Fruit fly (Drosophila melanogaster) Kc167 (cell line): ENCODE measurements around the gene CG34290.

Source experiments
- Myc ChIP-seq: fragments of >200 bp; optimal IDR thresholded peaks from 2 replicates; lab custom pipeline; 2017; ENCODE audit warnings: missing external identifiers
- Sin3A ChIP-seq: fragments of >200 bp; optimal IDR thresholded peaks from 2 replicates; lab custom pipeline; 2018; ENCODE audit warnings: missing external identifiers
- h ChIP-seq: fragments of >200 bp; optimal IDR thresholded peaks from 3 replicates; lab custom pipeline; 2018; ENCODE audit warnings: missing external identifiers
- insv ChIP-seq: fragments of >200 bp; optimal IDR thresholded peaks from 3 replicates; lab custom pipeline; 2018; ENCODE audit warnings: missing external identifiers
- psq ChIP-seq: fragments of >200 bp; optimal IDR thresholded peaks from 2 replicates; lab custom pipeline; 2017; ENCODE audit warnings: missing external identifiers
- ttk ChIP-seq: sonication (Bioruptor generic); optimal IDR thresholded peaks from 2 replicates; lab custom pipeline; 2017; ENCODE audit warnings: missing external identifiers

Gene CG34290

DNA sequence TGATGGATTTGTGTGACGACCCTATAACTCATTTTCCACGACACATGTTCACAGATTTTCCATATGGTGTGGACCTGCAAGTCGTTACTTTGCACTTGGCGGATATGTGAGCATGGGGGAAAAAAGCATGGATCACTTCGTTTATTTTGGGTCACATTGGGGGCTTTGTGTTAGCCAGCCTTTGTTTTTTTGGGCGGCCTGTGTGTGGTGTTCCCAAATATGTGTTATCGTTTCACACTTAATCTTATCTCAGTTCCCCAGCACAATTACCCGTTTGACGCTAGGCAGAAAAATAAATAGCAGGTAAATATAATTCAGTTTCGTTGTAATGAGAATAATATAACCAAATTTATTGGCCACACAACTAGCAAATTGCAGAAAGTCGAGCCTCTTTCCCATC, 21.3 kb downstream of the CG34290 start:
- TF ChIP-seq ttk (no peak), h (lab: Kevin White, UChicago) (no peak), psq (lab: Kevin White, UChicago) (no peak), Myc (no peak), insv (lab: Kevin White, UChicago) (no peak), Sin3A (lab: Kevin White, UChicago) (no peak)

DNA sequence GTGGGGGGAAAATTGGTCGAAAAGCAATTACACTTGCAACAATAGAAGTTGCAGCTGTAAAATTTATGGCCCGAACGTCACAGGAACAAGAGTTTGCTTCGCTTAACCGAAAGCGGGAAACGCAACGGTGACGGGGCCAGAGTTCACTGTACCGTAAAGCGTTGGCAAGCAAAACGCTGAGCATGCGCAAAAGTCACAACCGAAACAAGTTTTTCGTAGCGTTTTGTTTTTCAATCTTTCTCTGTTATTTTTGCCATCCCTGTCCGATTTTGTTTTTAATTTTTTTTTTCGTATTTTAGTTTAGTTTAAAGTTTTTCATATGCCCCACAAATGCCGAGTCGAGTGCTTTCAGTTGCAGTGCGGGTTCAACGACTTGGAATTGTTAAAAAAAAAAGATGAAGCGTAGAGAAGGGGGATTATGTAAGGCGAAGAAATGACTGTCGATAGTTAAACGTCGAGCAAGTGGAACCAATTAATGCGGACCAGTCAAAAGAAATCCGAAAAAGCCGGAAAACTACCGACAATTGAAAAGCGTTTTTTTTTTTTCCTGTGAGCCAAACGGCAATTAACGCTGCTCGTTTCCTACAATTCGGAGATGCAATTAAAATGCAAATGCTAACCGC, 21.9 kb downstream of the CG34290 start:
- no peak for TF ChIP-seq h (lab: Kevin White, UChicago)
- no peak for TF ChIP-seq Sin3A (lab: Kevin White, UChicago)

DNA sequence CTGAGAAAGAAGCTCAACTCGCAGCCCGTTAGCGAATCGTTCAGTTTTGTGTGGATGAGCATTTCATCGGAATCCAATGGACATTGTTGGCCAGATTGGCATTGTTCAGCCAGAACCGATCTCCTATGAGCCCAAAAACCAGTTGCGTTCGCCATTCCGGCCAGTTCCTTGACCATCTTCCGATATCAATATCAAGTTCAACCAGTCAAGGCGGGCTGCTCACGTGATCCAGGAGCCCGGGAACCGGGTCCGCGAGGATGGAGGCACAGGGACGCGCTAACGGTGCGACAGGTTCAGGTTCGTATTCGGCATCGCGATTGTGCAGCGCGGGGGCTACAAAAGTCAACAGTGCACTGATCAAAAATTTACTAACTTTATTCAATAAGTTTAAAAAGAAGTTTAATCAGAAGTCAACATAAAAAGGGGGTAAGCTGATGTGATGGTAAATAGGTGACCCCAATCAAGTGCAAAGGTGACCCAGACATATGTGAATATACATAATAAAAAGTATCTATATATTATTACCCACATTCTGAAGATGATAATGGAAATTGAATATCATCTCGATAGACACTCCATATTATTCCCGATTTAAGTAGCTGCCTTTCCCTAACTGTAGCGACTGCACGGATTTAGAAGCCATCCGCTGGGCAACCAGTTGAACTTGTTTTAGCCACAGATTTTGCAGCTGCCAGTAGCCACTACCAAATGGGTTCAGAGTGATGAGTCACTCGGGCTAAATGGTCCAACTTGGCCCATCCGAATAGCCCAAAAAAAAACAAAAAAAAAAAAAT, 22.6 kb downstream of the CG34290 start:
- TF ChIP-seq Myc = no peak
- TF ChIP-seq Sin3A (lab: Kevin White, UChicago) = no peak
- TF ChIP-seq insv (lab: Kevin White, UChicago) = no peak
- no peak for TF ChIP-seq h (lab: Kevin White, UChicago)
- no peak for TF ChIP-seq ttk
- no peak for TF ChIP-seq psq (lab: Kevin White, UChicago)

DNA sequence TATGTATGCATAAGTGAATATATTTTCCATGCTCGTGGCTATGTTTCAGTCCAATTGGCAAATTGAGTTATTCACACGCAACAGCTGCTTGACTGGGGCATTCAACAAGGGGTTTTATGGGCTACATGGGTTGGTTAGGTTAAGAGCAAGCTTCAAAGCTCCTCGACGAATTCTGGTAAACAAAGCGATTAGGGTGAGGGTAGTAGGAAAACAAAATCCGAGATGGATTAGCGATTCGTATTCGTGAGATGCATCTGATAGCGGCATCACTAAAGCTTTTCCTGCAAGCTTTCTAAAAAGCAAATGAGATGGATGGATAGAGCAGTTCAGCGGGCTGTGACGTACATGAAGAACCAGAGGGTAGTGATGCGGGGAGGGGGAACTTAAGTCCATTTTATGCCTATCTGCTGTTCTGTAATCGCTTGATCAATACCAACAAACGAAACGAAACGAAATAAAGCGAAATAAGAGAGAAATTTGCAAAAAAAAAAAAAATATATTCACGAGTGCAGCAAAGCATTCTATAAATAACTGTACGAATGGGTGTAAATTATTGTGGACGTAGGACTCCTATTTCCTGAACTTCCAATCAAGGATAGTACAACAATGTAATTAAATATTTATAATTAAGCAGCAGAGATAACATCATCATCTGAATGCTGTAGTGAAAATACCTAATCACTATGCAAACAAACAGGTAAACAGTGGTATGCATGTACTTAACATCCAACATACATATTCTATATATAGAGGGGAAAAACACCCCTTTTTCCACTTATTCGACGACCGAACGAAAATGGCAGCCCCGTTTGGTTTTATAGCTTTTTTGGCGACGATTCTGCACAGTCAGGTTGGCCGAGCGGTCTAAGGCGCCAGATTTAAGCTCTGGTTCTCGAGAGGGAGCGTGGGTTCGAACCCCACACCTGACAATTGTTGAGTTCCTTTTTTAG, 24.9 kb downstream of the CG34290 start:
- TF ChIP-seq psq (lab: Kevin White, UChicago) = no peak
- no peak for TF ChIP-seq Sin3A (lab: Kevin White, UChicago)
- TF ChIP-seq insv (lab: Kevin White, UChicago) = no peak
- no peak for TF ChIP-seq Myc
- TF ChIP-seq h (lab: Kevin White, UChicago) = no peak
- TF ChIP-seq ttk = no peak

DNA sequence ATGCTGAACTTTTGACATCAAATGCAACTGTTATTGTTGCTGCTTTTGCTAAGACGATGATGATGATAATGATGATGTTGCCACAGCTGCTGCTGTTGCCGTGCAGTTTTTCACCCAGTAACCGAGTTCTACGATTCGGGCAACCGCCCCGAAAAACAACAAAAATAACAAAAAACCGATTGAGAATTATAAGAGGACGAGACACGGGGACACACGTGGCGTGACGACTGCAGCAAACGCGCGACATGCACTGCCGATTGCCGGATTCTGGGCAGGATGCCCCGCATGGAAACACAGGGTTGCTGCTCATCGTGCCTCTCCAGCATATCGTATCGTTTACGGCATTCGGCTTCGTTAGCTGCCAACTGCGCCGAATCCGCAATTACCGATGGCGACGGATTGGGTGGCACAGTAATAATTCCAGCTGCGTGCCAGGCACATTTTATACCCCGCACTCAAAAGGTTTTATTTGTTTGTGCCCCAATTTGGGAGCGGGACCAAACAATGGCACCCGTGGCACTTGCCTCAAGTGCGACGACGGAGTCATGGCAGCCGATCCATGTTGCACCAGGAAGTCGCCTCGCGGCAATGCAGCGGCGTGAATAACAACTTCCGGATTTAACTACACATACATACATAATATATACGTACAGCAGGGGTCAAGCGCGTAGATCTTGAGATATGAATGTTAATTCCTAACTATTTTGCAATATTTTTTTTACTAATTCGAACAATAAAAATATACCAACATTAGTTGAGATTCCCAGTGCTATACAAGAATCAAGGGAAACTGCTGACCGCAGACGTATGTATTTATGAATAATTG, 25.8 kb downstream of the CG34290 start:
- TF ChIP-seq Myc (no peak), insv (lab: Kevin White, UChicago) (no peak), ttk (no peak), psq (lab: Kevin White, UChicago) (no peak), Sin3A (lab: Kevin White, UChicago) (no peak)

DNA sequence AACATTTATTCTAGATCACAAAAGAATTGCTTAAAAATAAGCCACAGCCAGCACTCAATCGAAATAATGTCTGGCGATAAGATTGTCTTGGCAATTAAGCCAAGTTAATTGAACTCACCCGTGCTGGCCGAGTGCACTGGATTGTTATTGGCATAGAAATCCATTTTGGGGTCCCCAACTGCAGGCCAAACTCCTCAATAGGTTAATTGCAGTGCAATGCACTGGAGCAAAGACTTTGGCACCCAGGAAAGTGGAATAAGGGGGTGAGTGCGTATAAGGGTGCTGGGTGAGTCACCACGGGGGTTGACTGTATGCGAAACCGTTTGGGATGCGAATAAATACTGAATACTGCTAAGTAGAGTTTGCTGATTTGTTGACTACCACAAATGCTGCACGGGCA, 26.7 kb downstream of the CG34290 start:
- no peak for TF ChIP-seq insv (lab: Kevin White, UChicago)
- no peak for TF ChIP-seq psq (lab: Kevin White, UChicago)
- TF ChIP-seq Myc = no peak
- TF ChIP-seq ttk = no peak
- no peak for TF ChIP-seq h (lab: Kevin White, UChicago)
- TF ChIP-seq Sin3A (lab: Kevin White, UChicago) = no peak

DNA sequence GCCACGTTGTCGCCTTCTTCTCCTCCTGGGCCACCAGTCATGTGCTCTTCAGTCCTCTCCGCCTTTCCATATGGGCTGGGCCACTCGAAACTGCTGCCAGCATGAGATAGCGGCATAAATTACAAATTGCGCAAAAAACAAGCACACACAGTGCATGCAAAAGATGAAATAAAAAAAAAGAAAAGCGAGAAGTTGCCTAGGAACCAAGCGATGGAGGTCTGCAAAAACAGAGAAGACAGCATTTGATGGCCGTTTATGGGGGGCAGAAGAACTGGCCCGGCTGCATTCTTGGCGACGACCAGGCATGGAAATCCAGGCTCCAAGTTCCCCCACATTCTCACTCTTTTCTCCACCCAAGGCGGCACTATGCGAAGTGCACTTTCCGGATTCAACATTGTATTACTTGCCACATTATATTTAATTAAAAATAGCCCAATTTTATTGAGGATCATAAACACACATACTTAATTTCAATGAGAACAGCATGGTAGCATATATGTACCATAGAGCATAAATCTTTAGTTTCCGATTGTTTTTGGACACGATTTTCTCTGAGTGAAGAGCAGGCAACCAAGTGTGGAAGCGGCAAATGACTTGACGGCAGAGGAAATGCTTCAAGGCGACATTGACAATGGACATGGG, 28.1 kb downstream of the CG34290 start:
- TF ChIP-seq Sin3A (lab: Kevin White, UChicago) (no peak), h (lab: Kevin White, UChicago) (no peak), Myc (no peak), ttk (no peak), psq (lab: Kevin White, UChicago) (no peak), insv (lab: Kevin White, UChicago) (no peak)

DNA sequence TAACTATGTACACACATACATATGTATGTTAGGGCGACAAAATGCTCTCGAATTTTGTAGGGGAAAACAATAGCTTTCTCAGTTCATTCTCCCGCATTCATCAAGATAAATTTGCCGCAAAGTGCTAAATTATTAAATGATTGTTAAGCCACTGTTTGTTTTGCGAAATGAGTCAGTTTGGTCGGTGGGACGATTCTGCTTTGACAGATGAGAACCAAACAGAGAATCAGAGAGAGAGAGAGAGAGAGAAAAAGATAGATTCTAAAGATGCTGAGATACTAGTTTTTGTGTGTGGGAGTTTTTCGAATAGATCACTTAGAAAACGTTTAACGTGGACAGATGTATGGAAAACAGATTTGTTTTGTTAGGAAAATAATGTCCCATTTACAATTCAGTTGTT, 29.2 kb downstream of the CG34290 start:
- TF ChIP-seq psq (lab: Kevin White, UChicago) = no peak
- TF ChIP-seq ttk = no peak
- no peak for TF ChIP-seq Myc
- TF ChIP-seq insv (lab: Kevin White, UChicago) = no peak
- no peak for TF ChIP-seq Sin3A (lab: Kevin White, UChicago)
- TF ChIP-seq h (lab: Kevin White, UChicago) = no peak

DNA sequence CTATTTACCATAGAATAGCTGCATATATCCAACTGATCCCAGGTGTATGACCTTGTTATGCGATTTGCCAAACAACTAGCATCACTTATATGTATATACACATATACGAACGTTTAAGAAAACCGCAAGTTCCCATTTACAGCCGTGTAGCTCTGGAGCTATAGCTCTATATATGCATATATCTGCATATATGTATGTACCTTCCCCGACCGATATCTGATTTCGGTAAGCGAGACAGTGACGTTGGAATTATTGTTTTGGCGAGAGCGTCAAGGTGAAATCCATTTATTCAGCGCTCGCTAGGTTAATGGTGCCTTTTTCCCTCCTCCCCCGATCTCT, 29.6 kb downstream of the CG34290 start:
- no peak for TF ChIP-seq h (lab: Kevin White, UChicago)
- no peak for TF ChIP-seq psq (lab: Kevin White, UChicago)
- no peak for TF ChIP-seq insv (lab: Kevin White, UChicago)
- no peak for TF ChIP-seq ttk
- TF ChIP-seq Myc = no peak
- no peak for TF ChIP-seq Sin3A (lab: Kevin White, UChicago)

DNA sequence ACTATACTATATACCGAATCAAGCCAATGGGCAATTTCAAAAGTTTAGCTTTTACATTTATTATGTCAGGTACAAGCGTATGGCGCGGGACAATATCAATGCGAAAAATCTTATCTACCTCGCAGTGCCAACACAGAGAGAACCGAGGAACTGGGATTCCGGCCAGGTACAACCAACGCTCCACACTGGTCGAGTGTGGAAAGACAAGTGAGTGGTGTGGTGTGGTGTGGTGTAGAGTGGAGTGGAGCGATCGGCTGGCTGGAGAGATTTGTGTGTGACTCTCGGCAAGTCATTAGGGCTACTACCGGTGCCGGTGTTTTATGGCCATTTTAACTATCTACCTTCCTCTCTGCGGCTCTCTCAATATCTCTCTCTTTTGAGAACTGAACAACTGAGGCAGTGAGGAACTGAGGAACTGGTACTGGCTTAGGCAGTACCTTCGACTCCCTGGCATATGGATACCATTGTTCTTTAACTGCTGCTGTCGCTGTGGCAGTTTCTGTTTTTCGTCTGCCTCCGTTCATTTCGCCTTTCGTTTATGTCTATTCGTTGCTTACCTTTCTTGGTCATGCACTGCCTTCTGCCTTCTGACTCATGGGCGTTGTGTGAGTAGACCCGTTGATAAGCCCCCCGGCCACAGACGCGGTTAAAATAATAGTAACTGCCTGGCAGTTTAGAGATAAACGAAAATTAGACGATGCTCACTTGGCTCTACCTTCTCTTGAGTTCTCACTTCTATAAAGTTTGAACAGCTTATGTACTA, 30.2 kb downstream of the CG34290 start:
- TF ChIP-seq Myc (no peak), h (lab: Kevin White, UChicago) (no peak), insv (lab: Kevin White, UChicago) (no peak), ttk (no peak), Sin3A (lab: Kevin White, UChicago) (no peak), psq (lab: Kevin White, UChicago) (no peak)
